Fruit fly (Drosophila melanogaster) whole organism, prepupa: ENCODE measurements around the gene CG14301.

Experiments used
- CG10631 ChIP-seq: fragments of 200-800 bp; sonication (Bioruptor generic); optimal IDR thresholded peaks from 2 replicates; lab custom pipeline; 2016; ENCODE audit warnings: missing biosample characterization, missing genetic modification characterization
- CG11902 ChIP-seq: fragments of 200-800 bp; sonication (Bioruptor generic); optimal IDR thresholded peaks from 3 replicates; lab custom pipeline; 2016; ENCODE audit warnings: missing biosample characterization, missing genetic modification characterization
- CG15336 ChIP-seq: fragments of 200-800 bp; sonication (Bioruptor generic); IDR thresholded peaks from 2 replicates; pipeline ENCODE4 v1.3.6; 2022; ENCODE audit warnings: missing biosample characterization, missing genetic modification characterization
- CG31627 ChIP-seq: fragments of 200-800 bp; sonication (Bioruptor generic); optimal IDR thresholded peaks from 3 replicates; lab custom pipeline; 2016; ENCODE audit warnings: missing biosample characterization, missing genetic modification characterization
- CG32006 ChIP-seq: fragments of 200-800 bp; sonication (Bioruptor generic); optimal IDR thresholded peaks from 3 replicates; lab custom pipeline; 2017; ENCODE audit warnings: missing biosample characterization, mild to moderate bottlenecking, missing genetic modification characterization
- CG34406 ChIP-seq: fragments of 200-800 bp; sonication (Bioruptor generic); optimal IDR thresholded peaks from 3 replicates; lab custom pipeline; 2016; ENCODE audit warnings: missing biosample characterization, missing genetic modification characterization
- CG4318 ChIP-seq: fragments of 200-800 bp; sonication (Bioruptor generic); optimal IDR thresholded peaks from 3 replicates; lab custom pipeline; 2017; ENCODE audit warnings: missing biosample characterization, mild to moderate bottlenecking, missing genetic modification characterization
- CG6163 ChIP-seq: fragments of 200-800 bp; sonication (Bioruptor generic); IDR thresholded peaks from 3 replicates; pipeline ENCODE4 v1.3.6; 2022; ENCODE audit warnings: missing biosample characterization, missing genetic modification characterization
- CG6276 ChIP-seq: fragments of 200-800 bp; sonication (Bioruptor generic); optimal IDR thresholded peaks from 2 replicates; lab custom pipeline; 2017; ENCODE audit warnings: missing biosample characterization, mild to moderate bottlenecking, missing genetic modification characterization
- CG6792 ChIP-seq: fragments of 200-800 bp; sonication (Bioruptor generic); optimal IDR thresholded peaks from 3 replicates; lab custom pipeline; 2016; ENCODE audit warnings: missing biosample characterization, missing genetic modification characterization
- CG6808 ChIP-seq: fragments of 200-800 bp; sonication (Bioruptor generic); optimal IDR thresholded peaks from 3 replicates; lab custom pipeline; 2017; ENCODE audit warnings: missing biosample characterization, missing genetic modification characterization, mild to moderate bottlenecking, moderate library complexity, missing genetic modification reagents
- CG6854 ChIP-seq: fragments of 200-800 bp; sonication (Bioruptor generic); optimal IDR thresholded peaks from 2 replicates; lab custom pipeline; 2017; ENCODE audit warnings: missing biosample characterization, mild to moderate bottlenecking, missing genetic modification characterization
- CG8119 ChIP-seq: fragments of 200-800 bp; sonication (Bioruptor generic); IDR thresholded peaks from 3 replicates; pipeline ENCODE4 v1.3.6; 2022; ENCODE audit warnings: missing biosample characterization, missing genetic modification characterization
- CG8319 ChIP-seq: fragments of 200-800 bp; sonication (Bioruptor generic); optimal IDR thresholded peaks from 3 replicates; lab custom pipeline; 2016; ENCODE audit warnings: missing biosample characterization, missing genetic modification characterization
- Eip78C ChIP-seq: fragments of 200-800 bp; sonication (Bioruptor generic); peaks from one replicate; lab custom pipeline; 2016; ENCODE audit warnings: missing biosample characterization, missing genetic modification characterization
- Ets21C ChIP-seq: fragments of 200-800 bp; sonication (Bioruptor generic); optimal IDR thresholded peaks from 3 replicates; lab custom pipeline; 2016; ENCODE audit warnings: missing biosample characterization, missing genetic modification characterization
- Ets96B ChIP-seq: fragments of 200-800 bp; optimal IDR thresholded peaks from 2 replicates; lab custom pipeline; 2019; ENCODE audit warnings: missing biosample characterization, mild to moderate bottlenecking, missing genetic modification characterization, moderate library complexity
- Hr4 ChIP-seq: fragments of 200-800 bp; sonication (Bioruptor generic); optimal IDR thresholded peaks from 3 replicates; lab custom pipeline; 2016; ENCODE audit warnings: missing biosample characterization, missing genetic modification characterization
- Lpt ChIP-seq: fragments of 200-800 bp; sonication (Bioruptor generic); optimal IDR thresholded peaks from 3 replicates; lab custom pipeline; 2016; ENCODE audit warnings: missing biosample characterization, missing genetic modification characterization
- OdsH ChIP-seq: fragments of 200-800 bp; sonication (Bioruptor generic); optimal IDR thresholded peaks from 3 replicates; lab custom pipeline; 2016; ENCODE audit warnings: missing biosample characterization, missing genetic modification characterization
- Smox ChIP-seq: fragments of 200-800 bp; sonication (Bioruptor generic); optimal IDR thresholded peaks from 3 replicates; lab custom pipeline; 2016; ENCODE audit warnings: missing biosample characterization, missing genetic modification characterization
- Sox14 ChIP-seq: fragments of 200-800 bp; sonication (Bioruptor generic); optimal IDR thresholded peaks from 3 replicates; lab custom pipeline; 2016; ENCODE audit warnings: missing biosample characterization, missing genetic modification characterization
- Sox15 ChIP-seq: fragments of 200-800 bp; sonication (Bioruptor generic); optimal IDR thresholded peaks from 3 replicates; lab custom pipeline; 2016; ENCODE audit warnings: missing biosample characterization, missing genetic modification characterization
- acj6 ChIP-seq: fragments of 200-800 bp; sonication (Bioruptor generic); optimal IDR thresholded peaks from 3 replicates; lab custom pipeline; 2016; ENCODE audit warnings: missing biosample characterization, missing genetic modification characterization
- dac ChIP-seq: fragments of 200-800 bp; sonication (Bioruptor generic); optimal IDR thresholded peaks from 2 replicates; lab custom pipeline; 2017; ENCODE audit warnings: missing biosample characterization, mild to moderate bottlenecking, missing genetic modification characterization
- fd85E ChIP-seq: fragments of 200-800 bp; sonication (Bioruptor generic); optimal IDR thresholded peaks from 3 replicates; lab custom pipeline; 2016; ENCODE audit warnings: missing biosample characterization, missing genetic modification characterization
- fkh ChIP-seq: fragments of 200-800 bp; sonication (Bioruptor generic); optimal IDR thresholded peaks from 3 replicates; lab custom pipeline; 2017; ENCODE audit warnings: missing biosample characterization, mild to moderate bottlenecking, missing genetic modification characterization, moderate library complexity
- pdm3 ChIP-seq: fragments of 200-800 bp; sonication (Bioruptor generic); optimal IDR thresholded peaks from 3 replicates; lab custom pipeline; 2016; ENCODE audit warnings: missing biosample characterization, missing genetic modification characterization
- salr ChIP-seq, 2 experiments: fragments of 200-800 bp; sonication (Bioruptor generic); optimal IDR thresholded peaks; 3 replicates each; lab custom pipeline; 2016 to 2018; ENCODE audit warnings: missing biosample characterization in 2 of 2, missing genetic modification characterization in 2 of 2, mild to moderate bottlenecking in 1 of 2
- ss ChIP-seq, 2 experiments: fragments of 200-800 bp; sonication (Bioruptor generic); optimal IDR thresholded peaks; 2 replicates in 1 of 2; 3 replicates in 1 of 2; lab custom pipeline; 2017 to 2018; ENCODE audit warnings: mild to moderate bottlenecking in 2 of 2, missing biosample characterization in 2 of 2, missing genetic modification characterization in 2 of 2, moderate library complexity in 1 of 2
- topi ChIP-seq: fragments of 200-800 bp; sonication (Bioruptor generic); optimal IDR thresholded peaks from 3 replicates; lab custom pipeline; 2016; ENCODE audit warnings: missing biosample characterization, missing genetic modification characterization

CG14301 gene

DNA sequence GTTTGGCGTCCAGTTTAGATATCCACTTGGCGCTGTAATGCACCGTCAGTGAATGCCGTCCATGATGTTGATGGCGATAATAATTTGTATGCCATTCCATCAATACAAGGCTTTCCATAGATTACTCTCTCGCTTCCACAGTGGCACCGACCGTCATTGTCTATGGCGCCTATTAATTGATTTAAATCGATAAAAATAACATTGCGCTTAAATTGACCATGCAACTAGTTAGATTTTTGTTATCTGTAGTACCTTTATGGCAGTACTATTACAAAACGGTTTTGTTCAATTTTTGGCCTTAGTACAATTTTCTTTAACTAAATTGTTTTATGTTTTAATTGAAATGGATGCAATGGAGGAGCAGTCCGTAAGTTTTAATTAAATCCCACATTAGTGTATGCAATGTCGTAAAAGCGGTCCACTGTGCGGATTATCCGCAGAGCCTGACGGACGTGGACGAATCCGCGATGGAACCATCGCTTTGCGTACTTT lies 21.8 kb downstream of the CG14301 start:
- TF ChIP-seq Sox14 (GFP tag; lab: Kevin White, UChicago) (peak; percentile 5), Hr4 (peak; percentile 65), CG32006 (GFP tag; lab: Kevin White, UChicago) (peak; percentile 74), Eip78C (GFP tag; lab: Kevin White, UChicago) (peak; percentile 67), CG15336 (peak; percentile 38; the same call in 1 of the 2 replicates), CG6792 (no peak), CG6276 (peak; percentile 13), OdsH (peak; percentile 5), Ets21C (GFP tag; lab: Kevin White, UChicago) (no peak), Sox15 (GFP tag; lab: Kevin White, UChicago) (no peak), CG4318 (GFP tag; lab: Kevin White, UChicago) (peak; percentile 43), fkh (GFP tag; lab: Kevin White, UChicago) (no peak), CG8119 (GFP tag; lab: Robert Waterston, UW) (peak; percentile 43; the same call in 1 of the 3 replicates), salr (GFP tag; optimal IDR thresholded peaks at IDR 0.05; lab: Kevin White, UChicago) (peak in 1 of 2 experiments; percentile 52)
- TF ChIP-seq, all 60 proteins: peak for 10

DNA sequence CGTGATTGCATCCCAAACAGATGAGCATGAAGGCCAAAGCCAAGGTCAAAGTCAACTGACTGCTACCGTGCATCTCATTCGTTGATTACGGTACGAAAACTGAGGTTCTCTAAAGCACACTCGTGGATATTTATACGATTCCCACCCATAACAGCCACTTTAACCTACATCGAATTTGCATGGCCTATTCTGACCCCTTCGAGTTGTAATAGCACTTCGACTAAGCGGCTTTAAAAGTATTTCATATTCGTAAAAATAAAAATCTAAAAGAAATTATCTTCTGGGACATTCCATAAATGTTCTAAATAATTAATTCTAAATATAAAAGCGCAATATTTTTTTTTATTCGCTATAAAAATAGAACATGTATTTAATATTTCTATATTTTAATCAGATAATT lies 23.8 kb downstream of the CG14301 start, which contains the start of gene CG7695:
TSS of gene CG7695 (minus strand) at position 101 of the 400 bp plus-strand sequence.
- TF ChIP-seq CG6808 (GFP tag; lab: Kevin White, UChicago) (no peak), dac (GFP tag; lab: Kevin White, UChicago) (no peak), Eip78C (GFP tag; lab: Kevin White, UChicago) (peak; percentile 44)

DNA sequence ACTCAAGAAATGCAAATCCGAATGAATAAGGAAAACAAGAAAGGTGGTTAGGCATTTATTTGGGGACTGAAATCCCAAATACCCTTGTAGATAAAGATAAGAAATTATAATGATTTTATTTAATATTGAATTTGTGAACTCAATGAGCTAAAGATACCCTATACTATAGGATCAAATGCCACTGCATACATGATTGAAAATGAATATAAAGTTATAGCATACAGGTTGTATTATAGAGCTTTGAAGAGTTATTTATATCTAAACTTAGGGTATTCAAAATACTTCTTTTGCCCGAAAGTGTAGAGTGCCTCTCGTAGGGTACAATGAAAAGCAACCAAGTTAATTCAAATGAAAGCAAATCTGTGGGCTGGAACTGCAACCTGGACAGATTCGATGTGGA lies 25.2 kb downstream of the CG14301 start:
- TF ChIP-seq CG4318 (GFP tag; lab: Kevin White, UChicago) (peak; percentile 30), Lpt (GFP tag; lab: Kevin White, UChicago) (peak; percentile 19), CG6276 (peak; percentile 32), topi (GFP tag; lab: Kevin White, UChicago) (no peak), Hr4 (peak; percentile 46), Eip78C (GFP tag; lab: Kevin White, UChicago) (peak; percentile 73), CG31627 (no peak), CG32006 (GFP tag; lab: Kevin White, UChicago) (peak; percentile 63), Sox15 (GFP tag; lab: Kevin White, UChicago) (no peak), CG8119 (GFP tag; lab: Robert Waterston, UW) (peak; percentile 62; the same call in 1 of the 3 replicates)

DNA sequence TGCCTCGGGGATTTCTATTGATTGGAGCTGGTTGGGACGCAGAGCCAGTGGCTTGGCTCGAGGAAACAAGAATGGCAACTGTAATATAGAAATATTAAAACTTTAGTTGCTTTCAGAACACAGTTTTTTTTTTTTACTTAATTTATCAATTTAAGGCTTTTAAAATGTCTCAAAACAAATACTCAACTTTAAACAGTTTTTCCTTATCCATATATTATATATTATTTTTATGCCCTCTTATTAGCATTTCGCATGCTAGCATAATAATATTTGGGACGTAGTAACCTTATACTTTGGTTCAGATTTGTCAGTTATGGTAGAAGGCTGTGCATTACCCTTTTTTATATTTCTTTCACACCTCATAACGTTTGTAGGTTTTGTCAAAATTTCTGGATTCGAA lies 42.9 kb downstream of the CG14301 start, which contains the start of gene Tssk:
TSS of gene Tssk (plus strand) at position 301 of the 400 bp plus-strand sequence.
- TF ChIP-seq Ets96B (tag; lab: Kevin White, UChicago) (no peak), CG10631 (GFP tag; lab: Kevin White, UChicago) (no peak), Smox (GFP tag; lab: Kevin White, UChicago) (no peak), pdm3 (no peak), CG4318 (GFP tag; lab: Kevin White, UChicago) (no peak), ss (GFP tag; optimal IDR thresholded peaks at IDR 0.05; lab: Kevin White, UChicago) (no peak), fd85E (GFP tag; lab: Kevin White, UChicago) (no peak), CG6854 (GFP tag; lab: Kevin White, UChicago) (no peak), CG34406 (GFP tag; lab: Kevin White, UChicago) (no peak)

DNA sequence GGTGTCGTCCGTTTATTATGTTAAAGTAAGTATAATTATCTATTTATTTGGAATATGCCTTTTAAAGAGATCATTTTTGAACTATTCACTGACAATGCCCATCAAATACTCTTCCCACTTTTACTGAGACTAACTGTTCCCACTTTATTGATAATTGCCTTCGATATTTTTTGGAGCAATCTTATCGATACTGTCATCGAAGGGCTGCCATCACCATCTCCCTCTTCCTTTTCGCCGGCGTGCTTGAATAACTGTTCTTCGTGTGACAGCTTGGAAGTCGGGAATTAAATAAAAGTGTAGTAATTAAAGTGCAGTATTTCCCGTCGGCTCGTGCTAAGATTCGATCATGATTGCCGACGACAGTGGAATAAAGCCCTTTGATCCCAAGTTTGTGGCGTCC lies 50.5 kb downstream of the CG14301 start, which contains the start of gene qin:
TSS of gene qin (plus strand) at position 274 of the 400 bp plus-strand sequence.
- TF ChIP-seq CG6163 (no peak), acj6 (GFP tag; lab: Kevin White, UChicago) (no peak), CG11902 (GFP tag; lab: Kevin White, UChicago) (no peak), CG8319 (GFP tag; lab: Kevin White, UChicago) (no peak)
